Fruit fly (Drosophila melanogaster): ENCODE measurements around the gene DCTN1-p150.

The DCTN1-p150 gene

DNA sequence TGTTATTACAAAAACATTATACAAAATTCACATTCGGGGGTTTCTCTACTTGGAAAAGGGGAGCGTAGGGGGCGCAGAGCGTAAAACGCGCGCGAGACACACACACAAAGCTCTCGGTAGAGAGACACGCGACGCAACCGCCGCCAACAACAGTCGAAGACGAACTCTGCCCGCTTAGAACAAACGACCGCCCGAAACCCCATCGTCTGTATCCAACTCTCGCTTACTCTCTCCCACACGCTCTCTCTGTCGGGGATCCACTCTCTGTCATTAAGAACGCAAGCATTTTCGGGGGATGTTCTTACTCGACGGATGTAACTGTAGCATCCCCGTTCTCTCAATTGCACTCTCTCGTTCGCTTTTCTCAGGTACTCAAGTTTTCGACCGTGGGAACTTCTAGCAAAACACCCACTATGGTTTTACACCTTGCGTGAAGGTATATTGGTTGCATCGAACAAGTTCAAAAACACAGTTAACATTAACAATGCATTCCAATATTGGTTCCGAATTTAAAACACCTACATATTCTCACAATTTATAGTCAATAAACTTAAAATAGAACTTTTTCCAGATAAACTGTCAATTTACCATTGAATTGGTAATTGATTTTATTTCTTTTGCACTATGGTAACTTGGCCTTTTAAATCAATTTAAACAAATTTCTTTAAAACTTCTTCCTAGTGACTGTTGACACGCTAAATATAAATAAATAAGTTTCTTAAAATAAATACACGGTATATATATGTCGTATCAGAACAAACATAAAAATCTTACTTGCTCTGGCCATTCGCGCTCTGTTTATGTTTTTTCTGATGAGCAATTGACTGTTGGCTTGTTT is 9.2 kb upstream of the DCTN1-p150 start:
- TF ChIP-seq CG8478 (optimal IDR thresholded peaks at IDR 0.05) = no peak
- TF ChIP-seq CTCF (optimal IDR thresholded peaks at IDR 0.05) = no peak

DNA sequence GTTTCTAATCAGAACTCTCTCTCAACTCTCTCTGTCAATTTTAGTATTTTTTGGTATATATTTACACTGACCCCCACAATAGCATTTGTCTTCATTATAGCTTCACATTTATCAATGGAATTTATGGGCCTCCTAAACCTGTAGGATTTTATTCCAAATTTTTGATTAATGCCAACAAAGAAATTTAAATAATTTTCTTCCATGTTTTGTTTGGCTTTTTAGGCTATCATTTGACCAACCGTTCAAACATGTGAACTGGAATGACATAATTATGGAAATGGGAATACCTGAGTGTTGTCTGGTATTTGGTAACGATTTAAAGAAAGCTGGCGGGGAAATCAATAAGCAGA is 8.6 kb upstream of the DCTN1-p150 start:
- no peak for TF ChIP-seq CTCF (optimal IDR thresholded peaks at IDR 0.05)
- no peak for TF ChIP-seq CG8478 (optimal IDR thresholded peaks at IDR 0.05)

DNA sequence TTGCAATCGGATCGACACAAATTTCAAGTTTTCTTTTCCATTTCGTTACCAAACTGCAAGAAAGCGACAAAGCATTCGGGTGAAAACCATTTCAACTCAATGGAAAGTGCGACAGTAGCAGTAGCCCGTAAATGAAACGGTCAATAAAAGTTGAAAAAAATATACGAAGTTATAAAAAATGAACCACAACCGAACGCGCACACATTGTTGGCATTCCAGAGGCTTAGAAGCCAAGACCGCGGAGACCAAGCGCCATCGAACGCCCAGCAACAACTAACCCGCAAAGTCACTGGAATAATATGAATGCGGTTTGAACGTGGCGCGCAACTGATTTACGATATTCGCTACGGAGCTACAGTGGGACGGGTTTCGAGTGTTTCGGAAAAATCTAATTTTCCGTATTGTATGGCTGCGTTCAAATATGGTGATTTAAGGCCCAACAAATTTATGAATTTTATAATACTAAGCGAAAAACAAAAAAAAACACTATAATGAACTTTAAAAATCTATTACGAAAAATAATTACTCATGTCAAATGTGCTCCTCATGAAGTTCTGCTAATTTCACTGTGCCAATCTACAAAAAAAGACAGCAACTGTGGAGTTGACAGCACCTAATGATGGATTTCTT is 7.0 kb upstream of the DCTN1-p150 start:
- no peak for TF ChIP-seq CG8478 (optimal IDR thresholded peaks at IDR 0.05)
- no peak for TF ChIP-seq CTCF (optimal IDR thresholded peaks at IDR 0.05)

DNA sequence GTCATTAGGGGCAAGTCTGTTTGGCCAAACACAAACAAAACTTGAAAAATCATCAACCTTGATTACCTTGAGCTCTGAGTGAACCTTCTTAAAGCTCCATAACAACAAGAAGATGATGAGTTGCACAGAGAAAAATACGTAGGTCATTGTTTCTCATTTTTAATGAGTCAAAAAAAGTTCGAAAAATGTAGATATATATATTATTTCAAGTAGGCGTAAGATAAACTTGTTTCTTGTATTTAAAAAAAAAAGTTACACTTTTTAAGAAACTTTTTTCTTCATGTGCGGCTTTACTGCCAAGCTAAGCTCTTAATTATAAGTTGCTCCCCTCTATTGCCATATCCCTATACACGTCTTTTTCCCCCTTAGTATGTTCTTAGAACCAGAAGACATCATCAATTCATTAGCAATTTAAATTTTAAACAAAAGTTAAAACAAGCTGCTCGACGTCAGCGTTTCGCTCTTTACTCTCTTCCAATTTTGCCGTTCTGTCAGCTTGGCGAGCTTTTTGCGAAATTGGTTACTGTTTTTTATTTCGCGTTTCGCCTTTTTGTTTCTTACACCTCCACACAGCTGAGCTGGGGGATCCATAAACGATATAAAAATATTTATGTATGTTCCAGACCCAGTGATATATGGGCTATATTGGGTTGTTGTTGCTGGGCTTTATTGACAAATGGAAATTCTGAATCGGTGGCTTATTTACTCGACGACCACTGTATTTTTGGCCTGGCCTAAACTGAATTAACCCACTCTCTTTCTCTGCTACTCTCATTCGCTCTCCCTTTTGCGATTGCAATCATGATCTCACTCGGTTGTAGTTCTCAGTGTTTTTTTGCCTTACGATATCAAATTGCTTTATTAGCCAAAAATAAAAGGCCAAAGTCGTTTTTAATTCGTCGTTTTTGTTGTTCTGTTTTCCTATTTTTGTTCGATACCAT is 5.6 kb upstream of the DCTN1-p150 start:
- TF ChIP-seq CTCF (optimal IDR thresholded peaks at IDR 0.05) (no peak), CG8478 (optimal IDR thresholded peaks at IDR 0.05) (no peak)

DNA sequence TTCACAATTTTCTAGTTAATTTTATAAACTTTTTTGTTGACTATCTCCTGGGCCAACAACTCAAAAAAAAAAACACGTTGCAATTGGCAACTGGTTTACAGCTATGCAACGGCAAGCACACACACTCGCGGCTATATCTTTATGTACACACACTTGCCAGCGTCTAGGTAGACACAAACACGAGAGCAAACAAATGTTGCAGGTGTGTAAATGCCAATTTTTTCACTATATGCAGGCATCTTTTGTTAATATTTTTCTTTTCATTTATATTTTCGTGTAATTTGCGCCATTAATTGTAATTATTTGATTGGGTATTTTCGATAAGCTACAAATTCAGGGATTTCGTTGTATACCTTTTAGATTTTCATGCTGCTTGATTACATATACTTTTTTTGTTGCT is 4.5 kb upstream of the DCTN1-p150 start:
- TF ChIP-seq CTCF (optimal IDR thresholded peaks at IDR 0.05) (no peak), CG8478 (optimal IDR thresholded peaks at IDR 0.05) (no peak)

DNA sequence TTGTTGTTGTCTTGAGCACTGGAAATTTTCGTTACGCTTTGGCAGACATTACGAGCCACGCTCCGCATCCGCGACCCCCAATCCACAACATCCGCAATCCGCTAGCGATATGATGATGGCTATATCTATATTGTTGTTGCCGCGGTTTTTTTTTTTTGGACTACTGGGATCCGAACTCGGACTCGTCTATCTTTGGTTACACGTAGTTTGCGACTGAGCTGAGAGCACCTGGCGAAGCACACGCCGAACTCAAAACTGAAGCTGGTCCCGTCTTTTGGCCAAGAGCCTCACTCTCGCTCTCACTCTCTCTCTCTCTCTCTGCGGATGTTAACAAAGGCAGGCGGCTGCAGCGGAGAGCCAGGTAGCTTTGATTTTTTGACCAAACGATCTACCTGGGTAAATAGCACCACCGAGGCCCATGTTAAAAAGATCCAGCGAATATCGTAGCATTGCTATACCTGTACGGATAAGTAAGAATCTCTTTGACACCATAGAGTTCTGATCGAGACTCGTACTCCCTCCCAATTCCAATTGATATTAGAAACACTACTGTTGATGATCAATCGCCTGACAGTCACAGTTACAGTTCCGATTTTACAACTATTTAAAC is 4.0 kb upstream of the DCTN1-p150 start, which contains the start of gene Rgl:
TSS of gene Rgl (minus strand) at position 219 of the 610 bp plus-strand sequence.
- TF ChIP-seq CG8478 (optimal IDR thresholded peaks at IDR 0.05) (no peak), CTCF (optimal IDR thresholded peaks at IDR 0.05) (no peak)

DNA sequence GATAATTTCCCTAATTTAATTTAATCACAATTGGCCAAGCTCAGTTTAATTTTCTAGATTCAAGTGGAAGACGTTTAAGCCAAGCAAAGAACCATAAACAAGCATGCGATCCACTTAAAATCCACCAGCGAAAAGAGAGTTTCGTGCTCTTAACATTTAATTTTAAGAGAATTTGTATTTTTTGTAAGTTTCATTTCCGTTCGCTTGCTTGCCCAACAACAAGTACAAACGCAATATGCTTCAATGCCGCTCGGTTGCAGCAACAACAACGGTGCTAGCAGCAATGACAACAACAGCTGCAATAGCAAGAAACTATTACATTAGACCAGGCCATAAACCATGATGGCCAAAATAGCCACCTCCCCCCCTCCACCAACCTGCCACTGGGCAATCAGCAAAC is 5.7 kb downstream of the DCTN1-p150 start:
- TF ChIP-seq CG8478 (optimal IDR thresholded peaks at IDR 0.05) (no peak), CTCF (optimal IDR thresholded peaks at IDR 0.05) (no peak)

DNA sequence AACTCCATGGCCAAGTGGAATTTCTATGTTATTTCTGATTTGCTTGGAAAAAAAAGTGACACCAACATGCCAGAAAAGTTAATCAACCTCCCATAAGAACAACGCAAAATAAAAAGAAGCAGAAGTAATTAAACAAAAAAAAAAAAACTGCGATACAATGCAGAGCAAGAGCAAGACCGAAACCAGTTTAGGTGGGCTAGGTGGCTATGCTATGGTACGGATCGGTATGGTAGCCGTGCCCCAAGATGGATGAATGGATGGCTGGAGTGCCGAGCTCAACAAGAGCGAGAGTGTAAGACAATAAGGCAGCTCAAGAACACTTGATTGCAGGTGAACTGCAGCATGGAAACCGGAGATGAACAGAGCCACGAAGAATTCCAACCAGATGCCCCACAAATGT is 7.6 kb downstream of the DCTN1-p150 start:
- TF ChIP-seq CTCF (optimal IDR thresholded peaks at IDR 0.05) = no peak
- no peak for TF ChIP-seq CG8478 (optimal IDR thresholded peaks at IDR 0.05)

DNA sequence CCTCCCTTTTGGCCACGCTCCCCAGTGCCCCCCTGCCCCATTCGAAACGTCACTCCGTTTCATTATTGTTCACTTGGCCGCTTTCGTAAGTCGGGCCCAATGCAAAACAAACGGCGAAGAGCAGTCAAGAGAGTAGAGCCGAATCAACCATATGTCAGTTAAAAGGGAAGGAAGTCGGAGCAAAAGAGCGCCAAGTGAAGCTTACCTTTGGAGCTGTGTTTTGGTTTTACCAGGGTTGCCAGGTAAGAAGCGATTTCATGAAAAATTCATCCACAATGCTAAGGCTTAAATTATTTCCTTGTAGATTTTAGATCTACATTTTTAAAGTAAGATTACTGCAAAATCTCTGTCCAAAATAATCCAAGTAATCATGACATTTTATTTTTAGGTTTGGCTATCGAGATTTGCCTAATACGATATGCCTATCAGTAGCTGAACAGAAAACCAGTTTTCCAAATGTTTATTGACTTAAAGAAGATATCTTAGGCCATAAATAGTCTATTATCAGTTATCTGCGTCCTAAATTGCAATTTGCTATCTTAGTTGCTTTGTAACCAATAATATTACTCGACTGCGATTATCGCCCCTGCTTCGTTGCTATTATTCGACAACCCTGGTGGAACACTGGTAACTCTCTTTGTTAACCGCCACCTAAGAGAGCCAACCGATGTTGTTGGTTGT is 9.4 kb downstream of the DCTN1-p150 start:
- TF ChIP-seq CG8478 (optimal IDR thresholded peaks at IDR 0.05) (no peak), CTCF (optimal IDR thresholded peaks at IDR 0.05) (no peak)

DNA sequence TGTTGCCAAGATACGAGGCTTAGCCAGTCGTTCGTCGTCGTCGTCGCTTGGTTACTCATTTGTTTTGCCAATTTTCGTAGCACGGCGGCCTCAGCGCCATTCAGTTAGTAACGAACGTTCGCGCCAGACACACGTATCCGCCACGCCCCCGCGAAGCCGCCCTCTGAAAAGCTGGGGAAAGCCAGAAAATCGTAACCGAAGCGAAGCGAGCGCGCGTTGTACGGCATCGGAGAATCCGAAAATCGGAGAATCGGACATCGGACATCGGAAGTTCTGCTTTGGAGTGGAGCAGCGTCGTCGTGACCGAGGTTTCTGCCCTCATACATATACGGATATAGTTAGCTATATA is 9.9 kb downstream of the DCTN1-p150 start, which contains the start of gene CG32137:
TSS of gene CG32137 (plus strand) at position 100 of the 349 bp plus-strand sequence.
- no peak for TF ChIP-seq CG8478 (optimal IDR thresholded peaks at IDR 0.05)
- TF ChIP-seq CTCF (optimal IDR thresholded peaks at IDR 0.05) = no peak

DNA sequence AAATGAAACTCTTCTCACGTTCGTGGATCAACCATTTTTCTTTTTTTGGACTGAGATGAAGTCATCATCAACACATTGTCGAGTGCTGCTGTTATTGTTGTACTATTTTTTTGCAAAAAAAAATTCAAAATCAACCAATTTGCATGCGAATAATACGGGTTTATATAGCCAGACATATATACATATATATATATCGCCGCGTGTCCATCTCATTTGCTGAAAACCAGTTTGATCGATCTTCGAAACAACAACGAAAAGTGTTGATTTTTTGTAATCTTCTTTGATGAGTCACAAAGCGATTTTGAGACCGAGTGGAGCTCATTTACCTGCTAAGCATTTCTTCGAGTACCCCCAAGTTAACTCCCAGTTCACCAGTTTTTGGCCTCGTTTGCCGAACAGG is 16.8 kb downstream of the DCTN1-p150 start:
- TF ChIP-seq CG8478 (optimal IDR thresholded peaks at IDR 0.05) (no peak), CTCF (optimal IDR thresholded peaks at IDR 0.05) (no peak)

DNA sequence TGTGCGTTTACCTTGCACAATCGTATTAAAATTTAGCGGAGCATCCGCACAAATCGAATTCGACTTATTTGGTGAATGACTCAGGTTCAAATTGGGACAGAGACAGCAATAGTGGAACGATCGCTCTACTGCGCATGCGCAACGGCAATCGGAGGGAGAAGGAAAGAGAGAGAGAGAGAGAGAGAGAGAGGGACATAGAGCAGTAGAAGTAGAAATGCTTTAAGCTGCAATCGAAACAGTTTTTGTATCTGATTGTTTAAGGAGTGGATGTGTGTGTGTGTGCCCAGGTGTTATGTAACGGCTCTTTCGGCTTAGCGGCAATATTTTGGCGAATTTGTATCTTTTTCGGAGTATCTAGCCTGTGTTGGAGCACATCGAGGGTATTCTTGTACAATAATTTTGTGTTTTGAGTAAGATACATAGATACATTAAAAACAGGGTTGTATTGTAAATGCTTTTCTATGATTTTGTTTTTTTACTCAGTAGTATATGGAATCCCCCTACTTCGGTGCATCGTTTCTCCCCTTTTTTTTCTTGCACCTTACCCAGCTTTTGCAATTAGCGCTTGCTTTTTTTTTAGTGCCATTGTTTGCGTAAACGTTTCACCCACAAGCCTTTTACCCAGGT is 20.4 kb downstream of the DCTN1-p150 start:
- no peak for TF ChIP-seq CG8478 (optimal IDR thresholded peaks at IDR 0.05)
- TF ChIP-seq CTCF (optimal IDR thresholded peaks at IDR 0.05) = no peak

DNA sequence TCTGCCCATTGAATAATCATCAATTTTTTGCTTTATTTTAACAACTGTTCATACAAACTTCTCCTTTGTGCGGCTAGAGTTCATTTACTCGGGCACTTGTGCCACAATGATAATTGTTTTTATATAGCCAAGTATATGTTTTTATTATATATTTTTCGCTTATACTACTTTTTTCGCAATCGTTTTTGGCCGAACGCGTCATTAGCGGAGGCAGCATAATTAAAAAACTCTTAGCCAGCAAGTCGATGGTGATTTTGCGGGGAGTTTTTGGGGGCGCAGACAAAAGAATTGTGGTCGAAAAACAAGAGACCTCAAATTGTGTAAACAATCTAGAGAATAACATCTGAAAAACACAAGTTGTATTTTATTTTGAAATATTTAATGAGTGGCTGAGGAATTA is 22.4 kb downstream of the DCTN1-p150 start:
- no peak for TF ChIP-seq CTCF (optimal IDR thresholded peaks at IDR 0.05)
- TF ChIP-seq CG8478 (optimal IDR thresholded peaks at IDR 0.05) = no peak

DNA sequence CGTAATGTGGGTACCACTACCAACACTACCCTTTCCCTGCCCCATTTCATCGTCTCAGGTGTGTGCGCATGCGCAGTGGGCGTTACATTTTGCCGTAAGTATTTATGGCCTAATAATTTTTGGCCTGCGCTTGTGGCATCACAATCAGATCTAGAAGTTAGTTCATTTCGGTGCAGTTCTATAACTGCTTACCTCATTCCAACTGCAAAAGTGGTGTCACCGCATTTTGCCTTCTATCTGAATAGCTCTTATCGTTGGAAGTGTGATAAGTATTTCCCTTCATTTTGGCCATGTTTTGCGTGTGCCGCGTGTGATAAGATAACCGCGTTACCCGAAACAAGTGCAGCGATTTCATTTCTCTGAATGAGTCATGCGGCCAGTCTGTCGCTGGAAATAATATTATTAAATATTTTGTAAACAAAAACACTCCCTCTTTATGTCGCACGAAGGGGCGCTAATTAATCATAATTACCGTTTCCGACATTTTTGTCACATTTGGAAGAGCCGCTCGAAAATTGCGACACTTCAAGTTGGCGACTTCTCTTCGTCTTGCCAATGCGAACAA is 23.4 kb downstream of the DCTN1-p150 start:
- TF ChIP-seq CTCF (optimal IDR thresholded peaks at IDR 0.05) (no peak), CG8478 (optimal IDR thresholded peaks at IDR 0.05) (no peak)

Data from S2 (cell line).